Worm (Caenorhabditis elegans): ENCODE measurements around the gene gst-5.

DNA sequence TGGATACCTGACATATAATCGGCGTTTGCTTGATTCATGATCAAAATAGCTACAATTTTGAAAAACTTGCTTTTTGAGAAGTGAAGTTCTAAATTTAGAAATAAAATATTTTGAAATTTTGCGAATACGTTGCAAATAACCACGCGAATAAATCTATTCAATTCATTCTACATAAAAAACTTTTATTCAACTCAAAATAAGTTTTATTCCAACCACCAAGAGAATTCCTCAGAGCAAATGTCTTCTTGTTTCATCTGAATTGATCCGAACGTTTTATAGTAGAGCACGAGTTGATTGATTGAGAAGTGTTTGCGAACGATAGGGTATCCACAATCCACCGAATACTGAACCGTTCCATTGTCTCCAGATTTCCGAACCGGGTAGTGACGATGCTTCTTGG, 34.4 kb upstream of the gst-5 start, which contains the start of gene F44F4.9:
- TF ChIP-seq pax-3 (tag; optimal IDR thresholded peaks at IDR 0.05), result no peak
- no peak for TF ChIP-seq nhr-71 (tag; optimal IDR thresholded peaks at IDR 0.05)
- TF ChIP-seq lin-13 (GFP tag; optimal IDR thresholded peaks at IDR 0.05), result no peak
- no peak for TF ChIP-seq zag-1 (tag; optimal IDR thresholded peaks at IDR 0.05)
- TF ChIP-seq nhr-237 (tag; optimal IDR thresholded peaks at IDR 0.05), result no peak
- TF ChIP-seq nhr-12 (tag; optimal IDR thresholded peaks at IDR 0.05), result no peak
- TF ChIP-seq aly-2 (tag; optimal IDR thresholded peaks at IDR 0.05), result no peak
- no peak for TF ChIP-seq snpc-4 (tag; optimal IDR thresholded peaks at IDR 0.05)
- no peak for TF ChIP-seq aha-1 (tag; optimal IDR thresholded peaks at IDR 0.05)
- TF ChIP-seq mep-1 (tag; optimal IDR thresholded peaks at IDR 0.05), result no peak
- no peak for TF ChIP-seq ceh-82 (tag; optimal IDR thresholded peaks at IDR 0.05)
- no peak for TF ChIP-seq nhr-28 (tag; optimal IDR thresholded peaks at IDR 0.05)

Data from whole organism, L1 larva.